Worm (Caenorhabditis elegans) whole organism, L1 larva: ENCODE results near the gene mxl-2.

ENCODE experiments used
- C04F5.9 ChIP-seq: sonication (generic microtip); optimal IDR thresholded peaks from 2 replicates; lab custom pipeline; 2016; ENCODE audit warnings: missing genetic modification characterization, missing compliant biosample characterization
- F16B12.6 ChIP-seq: fragments of 150-350 bp; optimal IDR thresholded peaks from 2 replicates; lab custom pipeline; 2014; ENCODE audit warnings: missing biosample characterization, missing genetic modification characterization
- Y116A8C.19 ChIP-seq: sonication (generic microtip); optimal IDR thresholded peaks from 2 replicates; lab custom pipeline; 2016; ENCODE audit warnings: missing compliant biosample characterization, missing genetic modification characterization, borderline replicate concordance
- aha-1 ChIP-seq: fragments of 150-350 bp; optimal IDR thresholded peaks from 2 replicates; lab custom pipeline; 2014; ENCODE audit warnings: missing biosample characterization, missing genetic modification characterization
- alr-1 ChIP-seq: fragments of 200-800 bp; sonication (Bioruptor generic); optimal IDR thresholded peaks from 2 replicates; lab custom pipeline; 2018; ENCODE audit warnings: borderline replicate concordance, mild to moderate bottlenecking, missing genetic modification characterization, missing compliant biosample characterization
- ama-1 ChIP-seq: fragments of 150-350 bp; optimal IDR thresholded peaks from 2 replicates; lab custom pipeline; 2014
- ces-1 ChIP-seq: fragments of 150-350 bp; optimal IDR thresholded peaks from 2 replicates; lab custom pipeline; 2014; ENCODE audit warnings: missing biosample characterization, missing genetic modification reagents, missing genetic modification characterization
- dpl-1 ChIP-seq, 3 experiments: fragments of 150-350 bp in 2 of 3; sonication (generic microtip) in 1 of 3; optimal IDR thresholded peaks; 2 replicates each; lab custom pipeline; 2014 to 2017; ENCODE audit warnings: missing biosample characterization in 3 of 3, missing genetic modification characterization in 3 of 3, missing genetic modification reagents in 3 of 3
- efl-1 ChIP-seq, 4 experiments: fragments of 150-350 bp; optimal IDR thresholded peaks in 3 of 4; peaks in 1 of 4; 1 replicate in 1 of 4; 2 replicates in 3 of 4; lab custom pipeline; 2014; ENCODE audit warnings: missing biosample characterization in 2 of 4, missing genetic modification characterization in 2 of 4, missing genetic modification reagents in 2 of 4
- egl-13 ChIP-seq: sonication (generic microtip); optimal IDR thresholded peaks from 2 replicates; lab custom pipeline; 2016; ENCODE audit warnings: missing genotype, missing genetic modification reagents, missing genetic modification characterization, missing compliant biosample characterization
- fkh-8 ChIP-seq: sonication (generic microtip); optimal IDR thresholded peaks from 2 replicates; lab custom pipeline; 2016; ENCODE audit warnings: mild to moderate bottlenecking, missing genetic modification characterization, missing compliant biosample characterization
- grh-1 ChIP-seq: fragments of 200-800 bp; sonication (Bioruptor generic); IDR thresholded peaks from 2 replicates; pipeline ENCODE4 v1.3.6; 2022; ENCODE audit warnings: missing genetic modification reagents, missing genetic modification characterization, missing compliant biosample characterization
- hlh-17 ChIP-seq: fragments of 200-800 bp; sonication (Bioruptor generic); optimal IDR thresholded peaks from 2 replicates; lab custom pipeline; 2018; ENCODE audit warnings: missing genetic modification characterization, mild to moderate bottlenecking, missing compliant biosample characterization, moderate library complexity, borderline replicate concordance
- hlh-4 ChIP-seq: sonication (generic microtip); optimal IDR thresholded peaks from 2 replicates; lab custom pipeline; 2016; ENCODE audit warnings: mild to moderate bottlenecking, missing genetic modification characterization, missing compliant biosample characterization
- irx-1 ChIP-seq: sonication (generic microtip); optimal IDR thresholded peaks from 2 replicates; lab custom pipeline; 2016; ENCODE audit warnings: missing genetic modification characterization, missing compliant biosample characterization
- jun-1 ChIP-seq: fragments of 150-350 bp; optimal IDR thresholded peaks from 2 replicates; lab custom pipeline; 2014; ENCODE audit warnings: missing biosample characterization, missing genetic modification reagents, missing genetic modification characterization
- lin-13 ChIP-seq: fragments of 150-350 bp; optimal IDR thresholded peaks from 2 replicates; lab custom pipeline; 2014; ENCODE audit warnings: missing biosample characterization, missing genetic modification reagents, missing genetic modification characterization
- mdl-1 ChIP-seq, 2 experiments: fragments of 150-350 bp; optimal IDR thresholded peaks; 2 replicates each; lab custom pipeline; 2014 to 2017; ENCODE audit warnings: missing biosample characterization in 2 of 2, missing genetic modification characterization in 2 of 2, inconsistent platforms in 1 of 2
- mef-2 ChIP-seq: fragments of 150-350 bp; optimal IDR thresholded peaks from 2 replicates; lab custom pipeline; 2014; ENCODE audit warnings: missing biosample characterization, missing genetic modification characterization
- nhr-12 ChIP-seq: sonication (generic microtip); optimal IDR thresholded peaks from 2 replicates; lab custom pipeline; 2017; ENCODE audit warnings: missing biosample characterization, missing genetic modification characterization
- nhr-19 ChIP-seq: fragments of 200-800 bp; sonication (Bioruptor generic); conservative IDR thresholded peaks from 2 replicates; pipeline ENCODE4 v1.3.6; 2022; ENCODE audit warnings: missing genetic modification characterization, missing compliant biosample characterization
- nhr-237 ChIP-seq: fragments of 150-350 bp; optimal IDR thresholded peaks from 2 replicates; lab custom pipeline; 2014; ENCODE audit warnings: missing biosample characterization, missing genetic modification characterization
- nhr-28 ChIP-seq: fragments of 150-350 bp; optimal IDR thresholded peaks from 2 replicates; lab custom pipeline; 2014; ENCODE audit warnings: missing biosample characterization, missing genetic modification characterization
- nhr-47 ChIP-seq: sonication (generic microtip); optimal IDR thresholded peaks from 2 replicates; lab custom pipeline; 2016; ENCODE audit warnings: mild to moderate bottlenecking, missing genetic modification characterization, moderate library complexity, missing compliant biosample characterization
- nhr-76 ChIP-seq: sonication (generic microtip); optimal IDR thresholded peaks from 2 replicates; lab custom pipeline; 2017; ENCODE audit warnings: missing biosample characterization, missing genetic modification characterization
- nhr-77 ChIP-seq: fragments of 150-350 bp; optimal IDR thresholded peaks from 2 replicates; lab custom pipeline; 2014; ENCODE audit warnings: missing biosample characterization, missing genetic modification characterization
- nhr-90 ChIP-seq: sonication (generic microtip); optimal IDR thresholded peaks from 2 replicates; lab custom pipeline; 2016; ENCODE audit warnings: mild to moderate bottlenecking, missing genetic modification characterization, missing compliant biosample characterization; ENCODE audit not compliant: poor library complexity
- pag-3 ChIP-seq: sonication (generic microtip); optimal IDR thresholded peaks from 2 replicates; lab custom pipeline; 2017; ENCODE audit warnings: missing genetic modification characterization, mild to moderate bottlenecking, missing compliant biosample characterization, antibody characterized with exemption, borderline replicate concordance; ENCODE audit not compliant: insufficient read depth
- pqm-1 ChIP-seq: sonication (generic microtip); optimal IDR thresholded peaks from 3 replicates; lab custom pipeline; 2017; ENCODE audit warnings: missing biosample characterization, missing genetic modification characterization
- rnt-1 ChIP-seq: sonication (generic microtip); optimal IDR thresholded peaks from 2 replicates; lab custom pipeline; 2016; ENCODE audit warnings: mild to moderate bottlenecking, missing genetic modification characterization, moderate library complexity, missing compliant biosample characterization
- skn-1 ChIP-seq: fragments of 150-350 bp; optimal IDR thresholded peaks from 2 replicates; lab custom pipeline; 2014; ENCODE audit warnings: missing biosample characterization, missing genetic modification characterization
- snpc-4 ChIP-seq: fragments of 150-350 bp; optimal IDR thresholded peaks from 2 replicates; lab custom pipeline; 2014; ENCODE audit warnings: missing biosample characterization, missing genetic modification characterization
- sox-4 ChIP-seq: sonication (generic microtip); optimal IDR thresholded peaks from 2 replicates; lab custom pipeline; 2016; ENCODE audit warnings: missing genetic modification characterization, missing compliant biosample characterization
- sup-37 ChIP-seq: fragments of 200-800 bp; sonication (Bioruptor generic); optimal IDR thresholded peaks from 2 replicates; lab custom pipeline; 2018; ENCODE audit warnings: mild to moderate bottlenecking, missing genetic modification characterization, missing compliant biosample characterization
- swsn-7 ChIP-seq: sonication (generic microtip); optimal IDR thresholded peaks from 2 replicates; lab custom pipeline; 2016; ENCODE audit warnings: missing genetic modification characterization, missing compliant biosample characterization
- tlp-1 ChIP-seq: fragments of 150-350 bp; optimal IDR thresholded peaks from 2 replicates; lab custom pipeline; 2014; ENCODE audit warnings: missing biosample characterization, missing genetic modification characterization
- unc-30 ChIP-seq: sonication (generic microtip); optimal IDR thresholded peaks from 2 replicates; lab custom pipeline; 2017; ENCODE audit warnings: missing biosample characterization, missing genetic modification characterization
- unc-62 ChIP-seq: fragments of 150-350 bp; optimal IDR thresholded peaks from 2 replicates; lab custom pipeline; 2014; ENCODE audit warnings: missing biosample characterization, missing genetic modification reagents, missing genetic modification characterization
- unc-86 ChIP-seq: sonication (generic microtip); optimal IDR thresholded peaks from 2 replicates; lab custom pipeline; 2016; ENCODE audit warnings: missing genetic modification characterization, missing compliant biosample characterization

mxl-2 gene

DNA sequence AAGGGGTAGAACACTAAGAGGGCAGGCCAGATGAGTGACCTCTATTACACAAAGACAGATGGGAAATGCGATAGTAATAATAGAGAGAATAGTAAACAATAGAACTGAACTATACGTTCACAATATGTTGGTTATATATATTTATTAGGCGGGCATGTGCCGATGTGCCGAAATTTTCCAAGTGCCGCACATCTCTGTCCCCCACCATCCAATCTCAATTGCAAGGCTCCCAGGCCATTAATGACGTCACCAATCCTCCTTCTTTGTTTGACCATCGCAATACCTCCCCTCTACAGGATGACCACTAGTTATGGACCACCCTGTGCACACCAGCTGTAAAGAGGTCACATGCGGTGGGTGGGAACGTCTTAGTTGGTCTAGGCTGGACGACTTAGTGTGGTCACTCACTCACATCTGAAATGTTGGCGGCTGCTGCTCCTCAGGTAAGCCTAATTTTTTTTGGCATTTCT is 8.8 kb downstream of the mxl-2 start, which contains the start of gene F40G9.6:
TSS of gene F40G9.6 (plus strand) at position 420 of the 470 bp plus-strand sequence.
- no peak for TF ChIP-seq mdl-1 (tag; optimal IDR thresholded peaks at IDR 0.05; lab: Kevin White, UChicago)
- TF ChIP-seq alr-1 (tag; lab: Kevin White, UChicago) = no peak
- no peak for TF ChIP-seq sup-37
- no peak for TF ChIP-seq egl-13 (tag; lab: Kevin White, UChicago)
- TF ChIP-seq hlh-17 (GFP tag; lab: Kevin White, UChicago) = no peak
- no peak for TF ChIP-seq irx-1 (tag; lab: Kevin White, UChicago)
- TF ChIP-seq pqm-1 (tag; lab: Kevin White, UChicago) = no peak
- TF ChIP-seq jun-1 = no peak
- no peak for TF ChIP-seq pag-3 (tag; lab: Kevin White, UChicago)
- TF ChIP-seq aha-1 (tag; lab: Kevin White, UChicago) = no peak
- no peak for TF ChIP-seq nhr-47 (tag; lab: Kevin White, UChicago)

DNA sequence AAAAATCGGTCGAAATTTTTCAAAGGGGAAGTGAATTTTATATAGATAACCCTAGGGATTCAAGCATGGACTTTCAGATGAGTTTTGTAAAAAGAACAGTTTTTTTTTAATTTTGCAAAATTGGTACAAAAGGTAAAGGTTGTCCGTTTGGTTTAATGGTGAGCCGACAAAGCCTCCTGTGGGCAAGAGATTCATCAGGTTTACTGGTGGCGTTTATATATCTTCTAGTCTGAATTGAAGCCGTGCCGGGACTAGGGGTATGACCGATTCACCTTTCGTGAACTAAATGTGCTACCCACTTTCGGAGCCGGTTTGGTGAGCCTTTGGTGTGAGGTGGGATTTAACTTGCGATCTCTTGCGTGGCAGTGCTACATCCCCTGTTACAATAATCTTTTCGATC is 9.8 kb downstream of the mxl-2 start:
- no peak for TF ChIP-seq nhr-237 (tag; lab: Kevin White, UChicago)
- no peak for TF ChIP-seq nhr-28 (tag; lab: Kevin White, UChicago)

DNA sequence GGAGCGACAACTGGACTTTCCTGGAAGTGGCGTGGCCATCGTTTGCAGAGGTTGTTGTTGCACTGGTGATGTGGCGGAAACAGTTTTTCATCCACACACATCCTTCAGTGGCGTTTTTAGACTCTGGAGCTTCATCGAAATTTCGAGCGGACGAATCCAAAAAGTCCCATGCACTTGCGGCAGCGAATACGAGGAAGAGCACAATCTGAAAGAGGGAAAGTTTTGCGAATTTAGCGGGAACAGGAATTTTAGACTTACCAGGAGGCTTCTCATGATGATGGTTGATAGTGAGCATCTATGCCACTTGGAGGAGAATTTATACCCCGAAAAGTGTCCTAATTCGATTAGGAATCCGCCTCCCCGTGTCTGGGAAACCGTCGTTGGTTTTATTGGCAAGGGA is 10.2 kb downstream of the mxl-2 start, which contains the start of gene F40G9.14:
TSS of gene F40G9.14 (minus strand) at position 101 of the 400 bp plus-strand sequence.
- TF ChIP-seq nhr-19 (GFP tag; lab: Robert Waterston, UW) = no peak
- TF ChIP-seq mef-2 (tag; lab: Kevin White, UChicago) = no peak
- TF ChIP-seq snpc-4 = no peak
- no peak for TF ChIP-seq hlh-4 (tag; lab: Kevin White, UChicago)
- no peak for TF ChIP-seq pag-3 (tag; lab: Kevin White, UChicago)
- TF ChIP-seq egl-13 (tag; lab: Kevin White, UChicago) = no peak
- no peak for TF ChIP-seq grh-1 (GFP tag; lab: Robert Waterston, UW)
- no peak for TF ChIP-seq rnt-1 (tag; lab: Kevin White, UChicago)
- no peak for TF ChIP-seq Y116A8C.19 (tag; lab: Kevin White, UChicago)
- no peak for TF ChIP-seq swsn-7
- no peak for TF ChIP-seq nhr-76
- no peak for TF ChIP-seq pqm-1 (tag; lab: Kevin White, UChicago)
- TF ChIP-seq unc-86 = no peak
- no peak for TF ChIP-seq lin-13 (GFP tag; lab: Kevin White, UChicago)
- TF ChIP-seq F16B12.6 = no peak
- TF ChIP-seq nhr-90 (tag; lab: Kevin White, UChicago) = no peak
- TF ChIP-seq efl-1 (optimal IDR thresholded peaks at IDR 0.05; lab: Kevin White, UChicago) = no peak
- no peak for TF ChIP-seq efl-1 (GFP tag; optimal IDR thresholded peaks at IDR 0.05 in 1 of 2; lab: Kevin White, UChicago)
- no peak for TF ChIP-seq ama-1 (lab: Kevin White, UChicago)
- TF ChIP-seq dpl-1 (GFP tag; optimal IDR thresholded peaks at IDR 0.05; lab: Kevin White, UChicago) = no peak
- no peak for TF ChIP-seq fkh-8 (tag; lab: Kevin White, UChicago)

DNA sequence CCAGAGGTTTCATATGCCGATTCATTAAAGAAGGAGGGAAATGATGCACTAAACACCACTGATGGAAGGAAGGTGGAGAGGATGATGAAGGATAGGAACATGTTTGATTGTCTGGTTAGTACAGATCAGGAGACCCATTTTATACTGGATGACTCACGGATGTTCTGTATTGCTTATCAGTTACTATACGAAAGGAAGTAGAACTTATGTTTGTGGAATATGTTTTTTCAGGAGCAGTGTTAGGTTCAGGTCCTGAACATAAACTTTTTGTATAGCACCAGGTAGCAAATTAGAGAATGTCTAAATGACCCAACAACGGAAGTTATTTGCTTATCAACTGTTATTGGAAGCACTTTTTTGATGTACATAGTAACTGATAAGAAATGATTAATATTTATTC is 12.2 kb downstream of the mxl-2 start, which contains the start of gene clec-148:
TSS of gene clec-148 (minus strand) at position 101 of the 400 bp plus-strand sequence.
- TF ChIP-seq skn-1 = no peak
- TF ChIP-seq dpl-1 (GFP tag; optimal IDR thresholded peaks at IDR 0.05; lab: Kevin White, UChicago) = no peak
- TF ChIP-seq C04F5.9 = no peak
- TF ChIP-seq tlp-1 = no peak
- TF ChIP-seq ces-1 (GFP tag; lab: Kevin White, UChicago) = no peak
- TF ChIP-seq unc-30 (tag; lab: Kevin White, UChicago) = no peak
- TF ChIP-seq pqm-1 (tag; lab: Kevin White, UChicago) = no peak
- TF ChIP-seq mdl-1 (tag; optimal IDR thresholded peaks at IDR 0.05; lab: Kevin White, UChicago) = no peak
- TF ChIP-seq swsn-7 = no peak
- no peak for TF ChIP-seq unc-62
- no peak for TF ChIP-seq nhr-77 (tag; lab: Kevin White, UChicago)
- TF ChIP-seq mef-2 (tag; lab: Kevin White, UChicago) = no peak
- no peak for TF ChIP-seq nhr-12 (tag; lab: Kevin White, UChicago)
- no peak for TF ChIP-seq sox-4 (tag; lab: Kevin White, UChicago)
